Worm (Caenorhabditis elegans) whole organism, early embryonic: ENCODE results near the gene npr-20.

Source experiments
- aly-1 ChIP-seq: sonication (generic microtip); optimal IDR thresholded peaks from 2 replicates; lab custom pipeline; 2016; ENCODE audit warnings: missing genetic modification characterization, missing compliant biosample characterization
- ama-1 ChIP-seq: fragments of 150-350 bp; optimal IDR thresholded peaks from 2 replicates; lab custom pipeline; 2014
- ets-7 ChIP-seq: sonication (generic microtip); optimal IDR thresholded peaks from 2 replicates; lab custom pipeline; 2016; ENCODE audit warnings: missing genotype, missing genetic modification characterization, missing compliant biosample characterization
- flt-1 ChIP-seq: fragments of 200-800 bp; sonication (Bioruptor generic); IDR thresholded peaks from 2 replicates; pipeline ENCODE4 v1.3.6; 2022; ENCODE audit warnings: missing genetic modification characterization, missing compliant biosample characterization
- hmbx-1 ChIP-seq: sonication (generic microtip); optimal IDR thresholded peaks from 2 replicates; lab custom pipeline; 2016; ENCODE audit warnings: mild to moderate bottlenecking, missing genetic modification characterization, missing compliant biosample characterization
- hmg-4 ChIP-seq: fragments of 200-800 bp; sonication (Bioruptor generic); optimal IDR thresholded peaks from 2 replicates; lab custom pipeline; 2018; ENCODE audit warnings: mild to moderate bottlenecking, missing genetic modification characterization, missing compliant biosample characterization
- tbx-11 ChIP-seq: fragments of 200-800 bp; sonication (Bioruptor generic); IDR thresholded peaks from 2 replicates; pipeline ENCODE4 v1.3.6; 2022; ENCODE audit warnings: missing genetic modification characterization, missing compliant biosample characterization
- tra-4 ChIP-seq: sonication (generic microtip); optimal IDR thresholded peaks from 2 replicates; lab custom pipeline; 2017; ENCODE audit warnings: missing genetic modification characterization, missing compliant biosample characterization

- no peak for TF ChIP-seq ama-1 (lab: Kevin White, UChicago)
- peak; percentile 64 for TF ChIP-seq ets-7 (tag; lab: Kevin White, UChicago)
- TF ChIP-seq tra-4 = no peak
- TF ChIP-seq hmg-4 (GFP tag; lab: Kevin White, UChicago) = no peak
- no peak for TF ChIP-seq hmbx-1 (tag; lab: Kevin White, UChicago)
- TF ChIP-seq aly-1 (tag; lab: Kevin White, UChicago) = no peak
- no peak for TF ChIP-seq tbx-11 (GFP tag; lab: Robert Waterston, UW)
- no peak for TF ChIP-seq flt-1
Observed at ce11 chrII:8897244-8897643, 32.3 kb upstream of the npr-20 start.
